Worm (Caenorhabditis elegans) whole organism, L2 larva: ENCODE measurements around the gene F55G7.5.

Experiments used
- elt-1 ChIP-seq: fragments of 150-350 bp; optimal IDR thresholded peaks from 2 replicates; lab custom pipeline; 2014; ENCODE audit warnings: missing biosample characterization, missing genetic modification characterization
- lin-39 ChIP-seq: fragments of 150-350 bp; optimal IDR thresholded peaks from 2 replicates; lab custom pipeline; 2014; ENCODE audit warnings: missing biosample characterization, missing genetic modification reagents, missing genetic modification characterization
- nhr-12 ChIP-seq: fragments of 150-350 bp; optimal IDR thresholded peaks from 2 replicates; lab custom pipeline; 2014; ENCODE audit warnings: missing biosample characterization, missing genetic modification characterization
- snpc-4 ChIP-seq: fragments of 150-350 bp; optimal IDR thresholded peaks from 2 replicates; lab custom pipeline; 2014; ENCODE audit warnings: missing biosample characterization, missing genetic modification characterization
- unc-39 ChIP-seq: fragments of 150-350 bp; optimal IDR thresholded peaks from 2 replicates; lab custom pipeline; 2014; ENCODE audit warnings: missing biosample characterization, missing genetic modification characterization

- TF ChIP-seq snpc-4 (tag; lab: Kevin White, UChicago) (no peak), lin-39 (tag; lab: Kevin White, UChicago) (no peak), nhr-12 (tag; lab: Kevin White, UChicago) (no peak), unc-39 (tag; lab: Kevin White, UChicago) (no peak), elt-1 (tag; lab: Kevin White, UChicago) (no peak)
Measured at ce11 chrX:11910046-11910445, 28.7 kb downstream of the F55G7.5 start, which contains the start of gene Y62H9A.15.
